Fruit fly (Drosophila melanogaster) whole organism, embryonic: ENCODE results near the gene PolG2.

ENCODE experiments used
- Atf6 ChIP-seq: fragments of 200-800 bp; sonication (Bioruptor generic); IDR thresholded peaks from 2 replicates; pipeline ENCODE4 v1.3.6; 2022; ENCODE audit warnings: missing biosample characterization, missing genetic modification characterization
- Bdp1 ChIP-seq: fragments of 200-800 bp; sonication (Bioruptor generic); optimal IDR thresholded peaks from 3 replicates; lab custom pipeline; 2016; ENCODE audit warnings: missing biosample characterization, missing genetic modification characterization
- Bgb ChIP-seq: fragments of 200-800 bp; sonication (Bioruptor generic); IDR thresholded peaks from 2 replicates; pipeline ENCODE4 v1.3.6; 2022; ENCODE audit warnings: missing biosample characterization, missing genetic modification characterization; ENCODE audit not compliant: partially characterized antibody
- CG10209 ChIP-seq: fragments of 200-800 bp; sonication (Bioruptor generic); optimal IDR thresholded peaks from 3 replicates; lab custom pipeline; 2017; ENCODE audit warnings: missing biosample characterization, mild to moderate bottlenecking, missing genetic modification characterization, missing genetic modification reagents
- CG1024 ChIP-seq: fragments of 200-800 bp; sonication (Bioruptor generic); IDR thresholded peaks from 2 replicates; pipeline ENCODE4 v1.3.6; 2022; ENCODE audit warnings: missing biosample characterization, missing genetic modification characterization
- CG12104 ChIP-seq: fragments of 200-800 bp; sonication (Bioruptor generic); optimal IDR thresholded peaks from 3 replicates; lab custom pipeline; 2016; ENCODE audit warnings: missing biosample characterization, missing genetic modification characterization
- CG12769 ChIP-seq: fragments of 200-800 bp; sonication (Bioruptor generic); optimal IDR thresholded peaks from 2 replicates; lab custom pipeline; 2019; ENCODE audit warnings: missing biosample characterization, mild to moderate bottlenecking, missing genetic modification characterization, moderate library complexity
- CG14710 ChIP-seq: fragments of 200-800 bp; sonication (Bioruptor generic); optimal IDR thresholded peaks from 3 replicates; lab custom pipeline; 2019; ENCODE audit warnings: missing biosample characterization, mild to moderate bottlenecking, missing genetic modification characterization, moderate library complexity
- CG15601 ChIP-seq: fragments of 200-800 bp; sonication (Bioruptor generic); optimal IDR thresholded peaks from 3 replicates; lab custom pipeline; 2019; ENCODE audit warnings: missing biosample characterization, mild to moderate bottlenecking, missing genetic modification characterization, moderate library complexity
- CG17829 ChIP-seq: fragments of 200-800 bp; optimal IDR thresholded peaks from 2 replicates; lab custom pipeline; 2019; ENCODE audit warnings: missing biosample characterization, mild to moderate bottlenecking, missing genetic modification characterization, moderate library complexity
- CG18599 ChIP-seq: fragments of 200-800 bp; sonication (Bioruptor generic); optimal IDR thresholded peaks from 3 replicates; lab custom pipeline; 2017; ENCODE audit warnings: missing biosample characterization, missing genetic modification characterization, mild to moderate bottlenecking, moderate library complexity, missing genetic modification reagents
- CG2116 ChIP-seq: fragments of 200-800 bp; sonication (Bioruptor generic); optimal IDR thresholded peaks from 3 replicates; lab custom pipeline; 2018; ENCODE audit warnings: missing biosample characterization, mild to moderate bottlenecking, missing genetic modification characterization
- CG2199 ChIP-seq: fragments of 200-800 bp; sonication (Bioruptor generic); IDR thresholded peaks from 3 replicates; pipeline ENCODE4 v1.3.6; 2022; ENCODE audit warnings: missing biosample characterization, missing genetic modification characterization
- CG2712 ChIP-seq: fragments of 200-800 bp; optimal IDR thresholded peaks from 3 replicates; lab custom pipeline; 2019; ENCODE audit warnings: missing biosample characterization, mild to moderate bottlenecking, missing genetic modification characterization, moderate library complexity
- CG34376 ChIP-seq: fragments of 200-800 bp; sonication (Bioruptor generic); optimal IDR thresholded peaks from 2 replicates; lab custom pipeline; 2018; ENCODE audit warnings: missing biosample characterization, mild to moderate bottlenecking, missing genetic modification characterization
- CG7556 ChIP-seq: fragments of 200-800 bp; sonication (Bioruptor generic); optimal IDR thresholded peaks from 2 replicates; lab custom pipeline; 2017; ENCODE audit warnings: missing biosample characterization, mild to moderate bottlenecking, missing genetic modification characterization
- CG7987 ChIP-seq: fragments of 200-800 bp; sonication (Bioruptor generic); optimal IDR thresholded peaks from 2 replicates; lab custom pipeline; 2018; ENCODE audit warnings: missing biosample characterization, mild to moderate bottlenecking, missing genetic modification characterization, moderate library complexity
- CG9215 ChIP-seq: fragments of 200-800 bp; sonication (Bioruptor generic); IDR thresholded peaks from 2 replicates; pipeline ENCODE4 v1.3.6; 2022; ENCODE audit warnings: missing biosample characterization, missing genetic modification characterization
- CTCF ChIP-seq: fragments of 200-800 bp; sonication (Bioruptor generic); optimal IDR thresholded peaks from 2 replicates; lab custom pipeline; 2017; ENCODE audit warnings: missing biosample characterization, mild to moderate bottlenecking, missing genetic modification characterization, moderate library complexity
- Chrac-16 ChIP-seq: fragments of 200-800 bp; sonication (Bioruptor generic); optimal IDR thresholded peaks from 3 replicates; lab custom pipeline; 2016; ENCODE audit warnings: missing biosample characterization, missing genetic modification characterization
- Dfd ChIP-seq, 2 experiments: fragments of >200 bp; optimal IDR thresholded peaks; 2 replicates each; lab custom pipeline; 2017; ENCODE audit warnings: missing biosample characterization in 2 of 2, missing genetic modification characterization in 2 of 2
- Doc2 ChIP-seq: fragments of 200-800 bp; sonication (Bioruptor generic); IDR thresholded peaks from 2 replicates; pipeline ENCODE4 v1.3.6; 2022; ENCODE audit warnings: missing biosample characterization, missing genetic modification characterization
- Hr3 ChIP-seq: fragments of 200-800 bp; sonication (Bioruptor generic); optimal IDR thresholded peaks from 3 replicates; lab custom pipeline; 2016; ENCODE audit warnings: missing biosample characterization, missing genetic modification characterization
- Opbp ChIP-seq: fragments of 200-800 bp; sonication (Bioruptor generic); IDR thresholded peaks from 3 replicates; pipeline ENCODE4 v1.3.6; 2022; ENCODE audit warnings: missing biosample characterization, missing genetic modification characterization; ENCODE audit not compliant: partially characterized antibody
- Trl ChIP-seq, 3 experiments: fragments of >200 bp in 2 of 3; fragments of 200-800 bp in 1 of 3; sonication (Bioruptor generic) in 1 of 3; optimal IDR thresholded peaks; 2 replicates in 1 of 3; 3 replicates in 2 of 3; lab custom pipeline; 2016 to 2017; ENCODE audit warnings: missing biosample characterization in 1 of 3, missing genetic modification characterization in 1 of 3
- amos ChIP-seq: fragments of 200-800 bp; sonication (Bioruptor generic); IDR thresholded peaks from 2 replicates; pipeline ENCODE4 v1.3.6; 2022; ENCODE audit warnings: missing biosample characterization, missing genetic modification characterization; ENCODE audit not compliant: partially characterized antibody
- cwo ChIP-seq: fragments of 200-800 bp; sonication (Bioruptor generic); optimal IDR thresholded peaks from 3 replicates; lab custom pipeline; 2017; ENCODE audit warnings: missing biosample characterization, missing genetic modification characterization, mild to moderate bottlenecking, moderate library complexity, missing genetic modification reagents
- gro ChIP-seq: fragments of 200-800 bp; sonication (Bioruptor generic); optimal IDR thresholded peaks from 2 replicates; lab custom pipeline; 2016; ENCODE audit warnings: missing biosample characterization, missing genetic modification characterization
- kah ChIP-seq: fragments of 200-800 bp; sonication (Bioruptor generic); optimal IDR thresholded peaks from 2 replicates; lab custom pipeline; 2018; ENCODE audit warnings: missing biosample characterization, mild to moderate bottlenecking, missing genetic modification characterization
- knrl ChIP-seq: fragments of 200-800 bp; sonication (Bioruptor generic); IDR thresholded peaks from 3 replicates; pipeline ENCODE4 v1.3.6; 2022; ENCODE audit warnings: missing biosample characterization, missing genetic modification characterization; ENCODE audit not compliant: partially characterized antibody
- lov ChIP-seq, 2 experiments: fragments of 200-800 bp in 1 of 2; fragments of >200 bp in 1 of 2; sonication (Bioruptor generic) in 1 of 2; IDR thresholded peaks in 1 of 2; optimal IDR thresholded peaks in 1 of 2; 2 replicates in 1 of 2; 3 replicates in 1 of 2; pipeline versions ENCODE4 v1.3.6 to Lab custom; 2017 to 2022; ENCODE audit warnings: missing biosample characterization in 1 of 2, missing genetic modification characterization in 1 of 2
- mirr ChIP-seq: fragments of 200-800 bp; sonication (Bioruptor generic); optimal IDR thresholded peaks from 3 replicates; lab custom pipeline; 2018; ENCODE audit warnings: missing biosample characterization, mild to moderate bottlenecking, missing genetic modification characterization
- nerfin-1 ChIP-seq: fragments of 200-800 bp; sonication (Bioruptor generic); optimal IDR thresholded peaks from 3 replicates; lab custom pipeline; 2019; ENCODE audit warnings: missing biosample characterization, mild to moderate bottlenecking, missing genetic modification characterization, moderate library complexity
- nerfin-2 ChIP-seq: fragments of 200-800 bp; sonication (Bioruptor generic); IDR thresholded peaks from 2 replicates; pipeline ENCODE4 v1.3.6; 2022; ENCODE audit warnings: missing biosample characterization, missing genetic modification characterization; ENCODE audit not compliant: partially characterized antibody
- pan ChIP-seq, 4 experiments: fragments of >200 bp in 3 of 4; fragments of 200-800 bp in 1 of 4; sonication (Bioruptor generic) in 1 of 4; optimal IDR thresholded peaks in 3 of 4; IDR thresholded peaks in 1 of 4; 2 replicates each; pipeline versions ENCODE4 v1.3.6 to Lab custom; 2017 to 2022; ENCODE audit warnings: missing biosample characterization in 2 of 4, missing genetic modification characterization in 2 of 4, mixed read lengths in 1 of 4
- seq ChIP-seq: fragments of 200-800 bp; sonication (Bioruptor generic); IDR thresholded peaks from 2 replicates; pipeline ENCODE4 v1.3.6; 2022; ENCODE audit warnings: missing biosample characterization, missing genetic modification characterization
- stwl ChIP-seq: fragments of 200-800 bp; sonication (Bioruptor generic); optimal IDR thresholded peaks from 3 replicates; lab custom pipeline; 2018; ENCODE audit warnings: missing biosample characterization, mild to moderate bottlenecking, missing genetic modification characterization, moderate library complexity
- sug ChIP-seq: fragments of 200-800 bp; optimal IDR thresholded peaks from 2 replicates; lab custom pipeline; 2019; ENCODE audit warnings: missing biosample characterization, mild to moderate bottlenecking, missing genetic modification characterization, moderate library complexity
- tio ChIP-seq: fragments of 200-800 bp; sonication (Bioruptor generic); optimal IDR thresholded peaks from 2 replicates; lab custom pipeline; 2017; ENCODE audit warnings: missing biosample characterization, missing genetic modification characterization, inconsistent platforms
- trem ChIP-seq: fragments of 200-800 bp; optimal IDR thresholded peaks from 3 replicates; lab custom pipeline; 2019; ENCODE audit warnings: missing biosample characterization, mild to moderate bottlenecking, missing genetic modification characterization, moderate library complexity
- yki ChIP-seq: fragments of >200 bp; optimal IDR thresholded peaks from 3 replicates; lab custom pipeline; 2018

The PolG2 gene

DNA sequence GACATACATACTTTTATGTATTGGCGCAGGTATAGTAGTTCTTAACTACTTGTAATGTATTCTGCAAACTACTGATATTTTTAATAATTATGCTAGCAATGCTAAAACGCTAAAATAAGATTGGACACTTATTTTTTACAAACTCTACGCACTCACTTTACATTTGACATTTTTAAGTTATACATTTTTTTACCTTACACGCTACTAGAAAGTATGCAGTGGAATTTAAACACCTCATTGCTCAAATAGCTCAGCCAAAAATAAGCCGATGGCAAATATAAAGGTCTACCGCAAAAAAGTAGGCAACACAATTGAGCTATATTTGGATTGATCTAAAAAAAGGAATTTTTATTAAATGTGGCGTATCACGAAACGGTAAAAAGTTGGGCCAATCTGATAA is 9.2 kb upstream of the PolG2 start:
- TF ChIP-seq Trl (optimal IDR thresholded peaks at IDR 0.05; lab: Kevin White, UChicago) (no peak), Trl (GFP tag; optimal IDR thresholded peaks at IDR 0.05; lab: Kevin White, UChicago) (no peak), Bgb (0 out of 2 replicates have a peak, but pooled peaks have one; percentile 17), CG17829 (tag; lab: Kevin White, UChicago) (peak; percentile 26), stwl (tag; lab: Kevin White, UChicago) (peak; percentile 71), pan (optimal IDR thresholded peaks at IDR 0.05; lab: Kevin White, UChicago) (no peak), pan (GFP tag; optimal IDR thresholded peaks at IDR 0.05 in 1 of 2, IDR thresholded peaks at IDR 0.05 in 1 of 2) (no peak), CG2712 (tag; lab: Kevin White, UChicago) (peak; percentile 20), nerfin-1 (peak; percentile 37), Opbp (GFP tag; lab: Robert Waterston, UW) (peak; percentile 53; the same call in 1 of the 3 replicates), CG10209 (GFP tag; lab: Kevin White, UChicago) (no peak), tio (GFP tag; lab: Kevin White, UChicago) (no peak), nerfin-2 (no peak), CG9215 (GFP tag; lab: Robert Waterston, UW) (no peak), amos (peak; percentile 52; the same call in 1 of the 2 replicates), lov (optimal IDR thresholded peaks at IDR 0.05; lab: Kevin White, UChicago) (no peak), lov (GFP tag; IDR thresholded peaks at IDR 0.05; lab: Robert Waterston, UW) (no peak), CTCF (GFP tag; lab: Kevin White, UChicago) (peak; percentile 86), trem (tag; lab: Kevin White, UChicago) (peak; percentile 35), CG7987 (GFP tag; lab: Kevin White, UChicago) (no peak), CG14710 (tag; lab: Kevin White, UChicago) (peak; percentile 12), CG18599 (no peak), knrl (GFP tag; lab: Robert Waterston, UW) (peak; percentile 59; the same call in 2 of the 3 replicates), CG7556 (GFP tag; lab: Kevin White, UChicago) (no peak), CG2199 (GFP tag; lab: Robert Waterston, UW) (peak; percentile 72; the same call in 2 of the 3 replicates), seq (GFP tag; lab: Robert Waterston, UW) (no peak)

DNA sequence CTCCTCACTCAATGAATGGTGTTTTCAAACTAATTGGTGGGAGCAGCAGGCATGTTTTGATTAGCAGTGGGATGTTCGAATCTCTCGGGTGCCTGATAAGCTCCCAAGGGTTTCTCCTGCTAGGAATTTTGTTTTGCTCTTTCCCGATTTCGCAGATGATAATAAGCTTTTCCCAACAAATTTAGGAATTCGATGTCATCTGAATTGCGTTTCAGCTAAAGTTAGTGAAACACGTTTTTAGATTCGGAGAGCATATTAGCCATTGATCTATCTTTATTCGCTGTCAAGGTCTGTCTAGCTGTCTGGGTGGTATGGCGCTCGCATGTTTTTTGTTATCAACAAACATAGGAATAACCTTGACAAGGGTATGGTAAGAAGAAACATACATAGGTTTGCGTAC is 8.6 kb upstream of the PolG2 start, which contains the start of gene CG33307:
TSS of gene CG33307 (minus strand) at position 13 of the 400 bp plus-strand sequence.
- TF ChIP-seq mirr (GFP tag; lab: Kevin White, UChicago) (peak; percentile 2), cwo (GFP tag; lab: Kevin White, UChicago) (peak; percentile 67), CG2116 (GFP tag; lab: Kevin White, UChicago) (no peak), CG12104 (GFP tag; lab: Kevin White, UChicago) (no peak), Hr3 (GFP tag; lab: Kevin White, UChicago) (no peak), Bdp1 (GFP tag; lab: Kevin White, UChicago) (no peak), Dfd (GFP tag; optimal IDR thresholded peaks at IDR 0.05; lab: Kevin White, UChicago) (no peak), CG12769 (tag; lab: Kevin White, UChicago) (peak; percentile 21), kah (GFP tag; lab: Kevin White, UChicago) (no peak), CG34376 (GFP tag; lab: Kevin White, UChicago) (peak; percentile 73), CG1024 (no peak), Doc2 (GFP tag; lab: Robert Waterston, UW) (no peak), gro (GFP tag; lab: Kevin White, UChicago) (no peak), Chrac-16 (GFP tag; lab: Kevin White, UChicago) (no peak), Atf6 (GFP tag; lab: Robert Waterston, UW) (0 out of 2 replicates have a peak, but pooled peaks have one; percentile 12), yki (no peak), CG15601 (tag; lab: Kevin White, UChicago) (no peak), sug (tag; lab: Kevin White, UChicago) (peak; percentile 73)
